Fruit fly (Drosophila melanogaster): ENCODE measurements around the gene CG12795.

Gene CG12795

DNA sequence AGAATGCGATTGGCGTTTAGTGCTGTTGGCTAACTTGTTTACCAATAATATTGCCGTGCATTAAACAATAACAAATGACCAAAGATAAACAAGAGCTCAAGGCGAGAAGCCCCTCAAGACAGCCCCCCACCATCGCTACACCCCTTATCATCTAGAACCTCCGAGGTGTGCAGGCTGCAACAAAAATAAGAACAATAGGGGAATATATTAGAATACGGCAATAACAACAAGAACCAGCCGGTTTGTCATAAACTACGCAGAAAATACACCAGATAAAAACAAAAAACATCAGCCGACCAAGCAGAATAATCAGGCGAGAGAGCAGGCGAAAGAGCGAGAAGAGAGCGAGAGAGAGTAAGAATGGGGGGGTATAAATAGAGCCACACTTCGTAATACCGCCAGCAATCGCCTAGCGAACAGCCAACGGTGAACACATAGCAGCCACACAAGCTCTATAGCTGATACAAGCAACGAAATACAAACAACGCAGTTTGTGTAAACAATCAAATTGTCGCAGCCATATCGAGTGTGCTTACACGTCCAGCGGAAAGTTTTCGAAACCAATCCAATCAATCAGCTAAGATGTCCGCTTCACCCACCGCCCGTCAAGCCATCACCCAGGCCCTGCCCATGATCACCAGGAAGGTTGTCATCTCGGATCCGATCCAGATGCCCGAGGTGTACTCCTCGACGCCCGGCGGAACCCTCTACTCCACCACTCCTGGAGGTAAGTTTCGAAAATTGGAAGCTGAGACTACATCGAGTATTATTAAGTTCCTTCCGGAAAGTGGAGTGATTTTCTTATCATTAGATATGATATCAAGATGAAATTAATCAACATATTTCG, 26.0 kb downstream of the CG12795 start, which contains the start of gene Thor (continued):
- TF ChIP-seq wdn (GFP tag; IDR thresholded peaks at IDR 0.05) (peak; percentile 68; the same call in 1 of the 2 replicates), CG4328 (GFP tag; optimal IDR thresholded peaks at IDR 0.05) (peak; percentile 72), abd-A (tag; optimal IDR thresholded peaks at IDR 0.05) (peak; percentile 77), Dll (GFP tag; IDR thresholded peaks at IDR 0.05; ENCODE audit: partially characterized antibody) (no peak), E2f1 (GFP tag; IDR thresholded peaks at IDR 0.05) (peak; percentile 23; the same call in 1 of the 2 replicates), Fer1 (GFP tag; optimal IDR thresholded peaks at IDR 0.05) (peak; percentile 79), hbn (GFP tag; IDR thresholded peaks at IDR 0.05; ENCODE audit: partially characterized antibody) (peak; percentile 47; the same call in 1 of the 2 replicates), CG17328 (GFP tag; IDR thresholded peaks at IDR 0.05) (peak; percentile 75), CG2678 (tag; optimal IDR thresholded peaks at IDR 0.05) (peak; percentile 61), CG13894 (tag; optimal IDR thresholded peaks at IDR 0.05) (peak; percentile 87), Hr78 (GFP tag; optimal IDR thresholded peaks at IDR 0.05) (peak in 1 of 2 experiments; percentile 6), Awh (GFP tag; IDR thresholded peaks at IDR 0.05) (peak; percentile 87), Vsx1 (GFP tag; optimal IDR thresholded peaks at IDR 0.05) (peak; percentile 59), pfk (GFP tag; optimal IDR thresholded peaks at IDR 0.05) (peak; percentile 29), HHEX (GFP tag; optimal IDR thresholded peaks at IDR 0.05) (peak; percentile 78), unc-4 (GFP tag; IDR thresholded peaks at IDR 0.05; ENCODE audit: partially characterized antibody) (peak; percentile 39; the same call in 1 of the 2 replicates), CG43689 (GFP tag; IDR thresholded peaks at IDR 0.05) (peak; percentile 43; the same call in 1 of the 2 replicates), PHDP (tag; optimal IDR thresholded peaks at IDR 0.05) (peak; percentile 49), CG16813 (GFP tag; IDR thresholded peaks at IDR 0.05; ENCODE audit: partially characterized antibody) (no peak), Hr3 (GFP tag; optimal IDR thresholded peaks at IDR 0.05) (peak; percentile 13), sens (GFP tag) (peak; percentile 90), usp (GFP tag; optimal IDR thresholded peaks at IDR 0.05) (no peak), org-1 (GFP tag; optimal IDR thresholded peaks at IDR 0.05) (peak; percentile 70), Optix (GFP tag; IDR thresholded peaks at IDR 0.05) (0 out of 3 replicates have a peak, but pooled peaks have one; percentile 36), fd64A (GFP tag; optimal IDR thresholded peaks at IDR 0.05) (peak; percentile 64), Trl (optimal IDR thresholded peaks at IDR 0.05) (peak; percentile 98 to 99), Trl (GFP tag; optimal IDR thresholded peaks at IDR 0.05) (peak; percentile 89), CG9932 (GFP tag; IDR thresholded peaks at IDR 0.05) (peak; percentile 71), CrebB (tag; optimal IDR thresholded peaks at IDR 0.05) (peak; percentile 87), mirr (GFP tag; optimal IDR thresholded peaks at IDR 0.05) (peak; percentile 91), grau (tag; optimal IDR thresholded peaks at IDR 0.05) (peak; percentile 52), CoRest (tag; optimal IDR thresholded peaks at IDR 0.05) (no peak), CG12299 (tag; optimal IDR thresholded peaks at IDR 0.05) (peak; percentile 28), Abd-B (GFP tag; optimal IDR thresholded peaks at IDR 0.05) (no peak), CG18599 (GFP tag; optimal IDR thresholded peaks at IDR 0.05) (peak; percentile 85), CG2199 (GFP tag; IDR thresholded peaks at IDR 0.05) (peak; percentile 88), CG10959 (GFP tag; IDR thresholded peaks at IDR 0.05) (peak; percentile 14; the same call in 1 of the 2 replicates), btn (GFP tag; optimal IDR thresholded peaks at IDR 0.05) (peak; percentile 76), Stat92E (GFP tag; optimal IDR thresholded peaks at IDR 0.05) (peak in 1 of 3 experiments; percentile 88), Ets97D (GFP tag; optimal IDR thresholded peaks at IDR 0.05) (no peak), CG8089 (GFP tag; optimal IDR thresholded peaks at IDR 0.05) (peak; percentile 45), Drgx (GFP tag; IDR thresholded peaks at IDR 0.05) (peak; percentile 67), sr (GFP tag; IDR thresholded peaks at IDR 0.05) (peak; percentile 84), CG10543 (GFP tag; optimal IDR thresholded peaks at IDR 0.05) (peak; percentile 94), Pdp1 (GFP tag; optimal IDR thresholded peaks at IDR 0.05) (peak; percentile 45 to 81), CG10654 (GFP tag; optimal IDR thresholded peaks at IDR 0.05) (peak; percentile 32), Mes4 (GFP tag; optimal IDR thresholded peaks at IDR 0.05) (peak; percentile 52)
